Worm (Caenorhabditis elegans) whole organism, L4 larva: ENCODE results near the gene F07C4.11.

Source experiments
- aly-2 ChIP-seq: sonication (generic microtip); optimal IDR thresholded peaks from 2 replicates; lab custom pipeline; 2018; ENCODE audit warnings: missing biosample characterization, missing genetic modification characterization
- ceh-20 ChIP-seq: fragments of 200-800 bp; sonication (Bioruptor generic); IDR thresholded peaks from 2 replicates; pipeline ENCODE4 v1.3.6; 2022; ENCODE audit warnings: missing genetic modification reagents, missing genetic modification characterization, missing compliant biosample characterization
- ceh-62 ChIP-seq: sonication (generic microtip); optimal IDR thresholded peaks from 2 replicates; lab custom pipeline; 2017; ENCODE audit warnings: missing biosample characterization, missing genetic modification characterization
- daf-19 ChIP-seq: fragments of 200-800 bp; sonication (Bioruptor generic); conservative IDR thresholded peaks from 2 replicates; pipeline ENCODE4 v1.3.6; 2022; ENCODE audit warnings: missing genetic modification characterization, missing compliant biosample characterization
- daf-8 ChIP-seq: fragments of 200-800 bp; sonication (Bioruptor generic); IDR thresholded peaks from 2 replicates; pipeline ENCODE4 v1.3.6; 2022; ENCODE audit warnings: missing genetic modification characterization, missing compliant biosample characterization
- duxl-1 ChIP-seq: sonication (generic microtip); optimal IDR thresholded peaks from 2 replicates; lab custom pipeline; 2016; ENCODE audit warnings: mild to moderate bottlenecking, missing genetic modification characterization, moderate library complexity, missing compliant biosample characterization; ENCODE audit not compliant: poor library complexity
- dve-1 ChIP-seq: sonication (generic microtip); optimal IDR thresholded peaks from 2 replicates; lab custom pipeline; 2017; ENCODE audit warnings: antibody characterized with exemption, mild to moderate bottlenecking, missing genetic modification characterization, missing compliant biosample characterization; ENCODE audit not compliant: insufficient read depth
- egl-43 ChIP-seq: fragments of 200-800 bp; sonication (Bioruptor generic); IDR thresholded peaks from 2 replicates; pipeline ENCODE4 v1.3.6; 2022; ENCODE audit warnings: missing genetic modification reagents, missing genetic modification characterization, missing compliant biosample characterization
- lin-15B ChIP-seq: fragments of 150-350 bp; sonication (generic microtip); optimal IDR thresholded peaks from 3 replicates; lab custom pipeline; 2014; ENCODE audit warnings: missing biosample characterization, missing genetic modification characterization
- mdl-1 ChIP-seq, 2 experiments: fragments of 150-350 bp in 1 of 2; sonication (generic microtip) in 1 of 2; optimal IDR thresholded peaks; 2 replicates each; lab custom pipeline; 2014 to 2017; ENCODE audit warnings: missing biosample characterization in 2 of 2, missing genetic modification characterization in 2 of 2
- nhr-11 ChIP-seq: fragments of 150-350 bp; optimal IDR thresholded peaks from 2 replicates; lab custom pipeline; 2014; ENCODE audit warnings: missing biosample characterization, missing genetic modification characterization
- nhr-25 ChIP-seq: sonication (generic microtip); optimal IDR thresholded peaks from 2 replicates; lab custom pipeline; 2017; ENCODE audit warnings: missing genetic modification characterization, mild to moderate bottlenecking, missing compliant biosample characterization, antibody characterized with exemption, moderate library complexity, borderline replicate concordance; ENCODE audit not compliant: insufficient read depth
- unc-62 ChIP-seq, 3 experiments: fragments of 150-350 bp in 1 of 3; sonication (generic microtip); optimal IDR thresholded peaks in 2 of 3; peaks in 1 of 3; 1 replicate in 1 of 3; 2 replicates in 2 of 3; lab custom pipeline; 2014 to 2017; ENCODE audit warnings: missing biosample characterization in 3 of 3, missing genetic modification characterization in 3 of 3, missing genetic modification reagents in 3 of 3, missing genotype in 1 of 3

DNA sequence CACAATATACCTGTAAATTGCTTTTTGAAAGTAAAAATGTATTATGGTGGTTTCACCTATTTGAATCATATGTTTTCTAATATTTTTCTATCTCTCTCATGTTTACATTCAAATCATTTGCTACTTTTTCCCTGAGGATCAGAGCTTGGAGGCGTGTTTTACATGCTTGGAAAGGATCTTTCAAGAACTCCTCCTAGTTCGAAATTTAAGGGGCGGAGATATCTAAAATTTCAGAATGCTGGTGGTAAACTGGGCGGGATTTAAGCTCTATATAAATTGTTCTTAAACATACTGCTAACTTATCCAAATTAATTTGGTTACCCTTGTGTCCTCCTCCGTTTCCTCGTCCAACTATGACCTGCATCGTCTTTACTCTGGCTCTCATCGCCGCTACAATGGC is 24.6 kb upstream of the F07C4.11 start, which contains the start of gene C12D5.5:
- TF ChIP-seq nhr-11 (tag; lab: Kevin White, UChicago) (no peak), daf-19 (no peak), nhr-25 (tag; lab: Kevin White, UChicago) (no peak), ceh-20 (GFP tag; lab: Robert Waterston, UW) (no peak), daf-8 (no peak), dve-1 (tag; lab: Kevin White, UChicago) (no peak), aly-2 (tag; lab: Kevin White, UChicago) (no peak), duxl-1 (tag; lab: Kevin White, UChicago) (no peak), ceh-62 (no peak), lin-15B (no peak), egl-43 (GFP tag; lab: Robert Waterston, UW) (no peak), mdl-1 (tag; optimal IDR thresholded peaks at IDR 0.05; lab: Kevin White, UChicago) (no peak), unc-62 (GFP tag; optimal IDR thresholded peaks at IDR 0.05 in 1 of 2; lab: Kevin White, UChicago) (no peak), unc-62 (tag; optimal IDR thresholded peaks at IDR 0.05; lab: Kevin White, UChicago) (no peak)
